Worm (Caenorhabditis elegans): ENCODE measurements around the gene hsb-1.

hsb-1 gene

ce11 chrIV:12567176-12567892 is at the start of gene hsb-1, which contains the start of gene let-99:
Gene hsb-1 (minus strand): TSS chrIV:12567226.
Gene let-99 (plus strand): TSS chrIV:12567842.
- TF ChIP-seq nhr-25 (tag; optimal IDR thresholded peaks at IDR 0.05) (peak; percentile 31), elt-2 (tag; optimal IDR thresholded peaks at IDR 0.05) (peak; percentile 12), egl-5 (tag; optimal IDR thresholded peaks at IDR 0.05) (peak; percentile 8), lin-15B (tag; optimal IDR thresholded peaks at IDR 0.05) (no peak)

DNA sequence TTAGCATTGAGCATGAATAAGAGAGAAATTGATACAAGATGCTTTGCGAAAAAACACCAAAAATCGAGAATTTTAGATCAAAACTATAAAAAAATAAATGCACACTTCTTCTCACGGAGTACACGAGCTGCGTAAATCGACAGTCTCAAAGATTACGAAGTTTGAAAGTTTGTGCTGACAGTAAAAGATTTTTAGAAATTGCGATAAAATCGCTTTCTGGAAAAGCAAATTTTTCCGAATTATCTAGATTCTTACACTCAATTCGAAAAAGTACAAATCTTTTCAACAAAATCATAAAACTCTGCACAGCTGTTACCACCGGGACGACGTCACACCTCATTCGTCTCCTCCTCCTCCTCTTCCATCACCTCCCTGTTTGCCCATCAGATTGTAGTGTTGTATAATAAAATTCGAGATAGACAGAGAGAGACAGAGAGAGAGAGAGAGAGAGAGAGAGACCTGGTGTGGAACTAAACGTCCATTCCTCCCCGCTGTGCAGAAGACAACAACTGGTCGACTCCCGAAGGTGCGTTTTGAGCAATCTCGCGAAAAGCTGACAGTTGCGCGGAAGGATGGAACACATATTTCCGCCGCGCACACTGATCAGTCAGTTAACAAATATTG is 48.2 kb upstream of the hsb-1 start:
- TF ChIP-seq nhr-67 (tag; optimal IDR thresholded peaks at IDR 0.05) (no peak), tbx-2 (tag; optimal IDR thresholded peaks at IDR 0.05) (no peak), ztf-4 (tag; optimal IDR thresholded peaks at IDR 0.05) (no peak), egl-5 (tag; optimal IDR thresholded peaks at IDR 0.05) (peak; percentile 82), nfya-1 (tag; optimal IDR thresholded peaks at IDR 0.05; ENCODE audit: insufficient read depth) (peak; percentile 15)

DNA sequence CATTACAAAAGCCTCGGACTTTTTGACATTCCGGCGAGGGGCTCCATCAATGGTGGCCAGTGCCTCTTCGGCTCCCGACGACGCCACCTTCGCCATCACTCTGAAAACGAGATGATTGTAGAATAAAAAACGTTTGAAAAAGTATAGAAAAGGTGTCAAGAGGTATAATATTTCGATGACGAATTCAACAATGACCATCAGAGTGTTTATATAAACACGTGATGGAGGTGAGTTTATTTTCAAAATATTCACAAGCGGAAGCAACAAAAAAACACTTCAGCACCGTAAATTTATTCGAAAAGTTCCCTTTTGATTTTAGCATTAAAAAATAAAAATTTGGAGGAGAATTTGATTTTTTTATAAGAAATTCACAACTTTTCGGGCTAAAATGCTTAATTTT is 47.6 kb upstream of the hsb-1 start, which contains the start of gene efa-6:
Gene efa-6 (minus strand): TSS at position 101 of the 400 bp plus-strand sequence.
- TF ChIP-seq fos-1 (tag; optimal IDR thresholded peaks at IDR 0.05) (no peak), ceh-9 (tag; optimal IDR thresholded peaks at IDR 0.05) (no peak), unc-39 (tag; optimal IDR thresholded peaks at IDR 0.05) (no peak), nhr-11 (tag; optimal IDR thresholded peaks at IDR 0.05) (no peak), fkh-10 (GFP tag; optimal IDR thresholded peaks at IDR 0.05) (no peak), aly-2 (tag; optimal IDR thresholded peaks at IDR 0.05) (no peak), ztf-11 (tag; optimal IDR thresholded peaks at IDR 0.05) (no peak), pha-4 (tag; optimal IDR thresholded peaks at IDR 0.05) (no peak), lin-15B (tag; optimal IDR thresholded peaks at IDR 0.05) (no peak), fkh-2 (tag; optimal IDR thresholded peaks at IDR 0.05) (no peak), nhr-12 (tag; optimal IDR thresholded peaks at IDR 0.05) (no peak), eor-1 (tag; optimal IDR thresholded peaks at IDR 0.05) (no peak), pqm-1 (tag; optimal IDR thresholded peaks at IDR 0.05) (no peak)

DNA sequence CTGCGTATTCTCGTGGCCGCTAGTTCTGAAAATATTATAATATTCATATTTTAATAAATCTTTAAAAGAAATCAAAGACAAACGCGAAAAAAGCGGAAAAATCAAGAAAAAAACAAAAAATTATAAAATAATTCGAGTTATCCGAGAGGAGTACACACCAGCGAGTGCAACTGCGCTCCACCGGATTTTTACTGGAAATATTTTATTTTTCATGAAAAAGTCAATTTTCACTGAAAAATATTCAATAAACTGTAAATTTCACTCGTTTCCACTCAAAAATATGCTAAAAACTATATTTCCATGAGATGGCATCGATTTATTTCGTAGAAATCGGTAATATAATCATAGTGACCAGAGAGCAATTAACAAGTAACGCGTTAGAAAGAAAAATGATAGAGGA is 38.4 kb upstream of the hsb-1 start, which contains the start of gene Y55D9A.2:
Gene Y55D9A.2 (minus strand): TSS at position 31 of the 400 bp plus-strand sequence.
- TF ChIP-seq nhr-11 (tag; optimal IDR thresholded peaks at IDR 0.05) (no peak), elt-2 (tag; optimal IDR thresholded peaks at IDR 0.05) (peak; percentile 14), snpc-4 (tag; optimal IDR thresholded peaks at IDR 0.05) (peak; percentile 15), eor-1 (tag; optimal IDR thresholded peaks at IDR 0.05) (no peak), hmg-11 (tag; optimal IDR thresholded peaks at IDR 0.05) (no peak), pha-4 (tag; optimal IDR thresholded peaks at IDR 0.05) (peak; percentile 57), nfya-1 (tag; optimal IDR thresholded peaks at IDR 0.05; ENCODE audit: insufficient read depth) (peak; percentile 38), lin-39 (tag; optimal IDR thresholded peaks at IDR 0.05) (no peak), nhr-25 (tag; optimal IDR thresholded peaks at IDR 0.05) (peak; percentile 11), nhr-28 (tag; optimal IDR thresholded peaks at IDR 0.05) (no peak), lin-15B (tag; optimal IDR thresholded peaks at IDR 0.05) (peak; percentile 79), ama-1 (optimal IDR thresholded peaks at IDR 0.05) (no peak), nhr-43 (tag; optimal IDR thresholded peaks at IDR 0.05; ENCODE audit: poor library complexity, severe bottlenecking) (no peak), ceh-28 (tag; optimal IDR thresholded peaks at IDR 0.05) (no peak), tbx-2 (tag; optimal IDR thresholded peaks at IDR 0.05) (no peak), fkh-2 (tag; optimal IDR thresholded peaks at IDR 0.05) (no peak)

ce11 chrIV:12600941-12601340 is 33.9 kb upstream of the hsb-1 start:
- TF ChIP-seq nhr-25 (tag; optimal IDR thresholded peaks at IDR 0.05) (no peak), jun-1 (tag; optimal IDR thresholded peaks at IDR 0.05) (peak; percentile 18), elt-2 (tag; optimal IDR thresholded peaks at IDR 0.05) (peak; percentile 94), pqm-1 (tag; optimal IDR thresholded peaks at IDR 0.05) (peak; percentile 94)

ce11 chrIV:12599158-12599557 is 32.1 kb upstream of the hsb-1 start, which contains the start of gene pgp-1:
Gene pgp-1 (minus strand): TSS chrIV:12599169.
- TF ChIP-seq elt-2 (tag; optimal IDR thresholded peaks at IDR 0.05) (peak; percentile 94), zag-1 (tag; optimal IDR thresholded peaks at IDR 0.05) (no peak), snpc-4 (tag; optimal IDR thresholded peaks at IDR 0.05) (no peak), jun-1 (tag; optimal IDR thresholded peaks at IDR 0.05) (peak; percentile 9), pha-4 (tag; optimal IDR thresholded peaks at IDR 0.05) (peak; percentile 27), fkh-10 (GFP tag; optimal IDR thresholded peaks at IDR 0.05) (no peak), ceh-28 (tag; optimal IDR thresholded peaks at IDR 0.05) (no peak), pqm-1 (tag; optimal IDR thresholded peaks at IDR 0.05) (peak; percentile 91), nhr-25 (tag; optimal IDR thresholded peaks at IDR 0.05) (no peak)

All from whole organism, L3 larva.